Worm (Caenorhabditis elegans): ENCODE measurements around the gene K09C6.8.

- no peak for TF ChIP-seq hmg-4 (GFP tag; optimal IDR thresholded peaks at IDR 0.05)
- TF ChIP-seq ama-1 (optimal IDR thresholded peaks at IDR 0.05), result no peak
- TF ChIP-seq B0310.2 (tag; optimal IDR thresholded peaks at IDR 0.05), result no peak
- TF ChIP-seq F13C5.2 (tag; optimal IDR thresholded peaks at IDR 0.05), result no peak
- TF ChIP-seq ceh-13 (GFP tag; optimal IDR thresholded peaks at IDR 0.05), result no peak
- TF ChIP-seq flt-1 (GFP tag; IDR thresholded peaks at IDR 0.05), result no peak
- no peak for TF ChIP-seq ceh-36 (tag; optimal IDR thresholded peaks at IDR 0.05)
- no peak for TF ChIP-seq tra-4 (tag; optimal IDR thresholded peaks at IDR 0.05)
- no peak for TF ChIP-seq tbx-11 (GFP tag; IDR thresholded peaks at IDR 0.05)
These were observed 36.2 kb upstream of the K09C6.8 start, which contains the start of gene srg-53 for ce11 chrV:879171-879570.

Data from whole organism, early embryonic.